Worm (Caenorhabditis elegans): ENCODE measurements around the gene smrc-1.

- TF ChIP-seq elt-1 (tag; optimal IDR thresholded peaks at IDR 0.05; ENCODE audit: borderline replicate concordance, insufficient read depth) = no peak
- no peak for TF ChIP-seq nhr-76 (tag; optimal IDR thresholded peaks at IDR 0.05)
- no peak for TF ChIP-seq nhr-237 (tag; optimal IDR thresholded peaks at IDR 0.05)
- no peak for TF ChIP-seq mab-5 (tag; optimal IDR thresholded peaks at IDR 0.05)
- TF ChIP-seq elt-3 (tag; optimal IDR thresholded peaks at IDR 0.05) = no peak
- TF ChIP-seq unc-62 (GFP tag; optimal IDR thresholded peaks at IDR 0.05) = no peak
- TF ChIP-seq nhr-12 (tag; optimal IDR thresholded peaks at IDR 0.05) = no peak
- TF ChIP-seq cnd-1 (tag; optimal IDR thresholded peaks at IDR 0.05) = no peak
- TF ChIP-seq sptf-1 (tag; optimal IDR thresholded peaks at IDR 0.05) = no peak
- no peak for TF ChIP-seq ces-1 (GFP tag; optimal IDR thresholded peaks at IDR 0.05)
- TF ChIP-seq unc-39 (tag; optimal IDR thresholded peaks at IDR 0.05) = no peak
- no peak for TF ChIP-seq nhr-28 (tag; optimal IDR thresholded peaks at IDR 0.05)
These were observed 47.5 kb upstream of the smrc-1 start, which contains the start of gene C56G2.9 for ce11 chrIII:6343229-6343628.
